Fruit fly (Drosophila melanogaster) whole organism, embryonic: Measurements from ENCODE around the gene CG4783.
A peak's percentile ranks its signal among the peaks of the same experiment; 100 is the strongest.

Source experiments
- Awh ChIP-seq: fragments of 200-800 bp; sonication (Bioruptor generic); IDR thresholded peaks from 2 replicates; pipeline ENCODE4, ENCODE4 v1.3.6; 2022; ENCODE audit warnings: missing biosample characterization, missing genetic modification characterization
- B-H2 ChIP-seq: fragments of 200-800 bp; sonication (Bioruptor generic); optimal IDR thresholded peaks from 2 replicates; lab custom pipeline; 2018; ENCODE audit warnings: missing biosample characterization, mild to moderate bottlenecking, missing genetic modification characterization
- CG10543 ChIP-seq: fragments of 200-800 bp; sonication (Bioruptor generic); optimal IDR thresholded peaks from 3 replicates; lab custom pipeline; 2017; ENCODE audit warnings: missing biosample characterization, mild to moderate bottlenecking, missing genetic modification characterization, moderate library complexity
- CG11696 ChIP-seq: fragments of 200-800 bp; sonication (Bioruptor generic); IDR thresholded peaks from 2 replicates; pipeline ENCODE4 v1.3.6; 2022; ENCODE audit warnings: missing biosample characterization, missing genetic modification characterization
- CG12744 ChIP-seq: fragments of 200-800 bp; sonication (Bioruptor generic); optimal IDR thresholded peaks from 2 replicates; lab custom pipeline; 2016; ENCODE audit warnings: missing biosample characterization, missing genetic modification characterization
- CG14014 ChIP-seq: fragments of 200-800 bp; sonication (Bioruptor generic); IDR thresholded peaks from 2 replicates; pipeline ENCODE4 v1.3.6; 2022; ENCODE audit warnings: missing biosample characterization, missing genetic modification characterization
- CG15514 ChIP-seq: fragments of 200-800 bp; sonication (Bioruptor generic); optimal IDR thresholded peaks from 3 replicates; lab custom pipeline; 2017; ENCODE audit warnings: missing biosample characterization, missing genetic modification characterization, mild to moderate bottlenecking, moderate library complexity, missing genetic modification reagents
- CG17568 ChIP-seq: fragments of 200-800 bp; sonication (Bioruptor generic); optimal IDR thresholded peaks from 2 replicates; lab custom pipeline; 2018; ENCODE audit warnings: missing biosample characterization, mild to moderate bottlenecking, missing genetic modification characterization, moderate library complexity
- CG17829 ChIP-seq: fragments of 200-800 bp; optimal IDR thresholded peaks from 2 replicates; lab custom pipeline; 2019; ENCODE audit warnings: missing biosample characterization, mild to moderate bottlenecking, missing genetic modification characterization, moderate library complexity
- CG18599 ChIP-seq: fragments of 200-800 bp; sonication (Bioruptor generic); optimal IDR thresholded peaks from 3 replicates; lab custom pipeline; 2017; ENCODE audit warnings: missing biosample characterization, missing genetic modification characterization, mild to moderate bottlenecking, moderate library complexity, missing genetic modification reagents
- CG31441 ChIP-seq: fragments of 200-800 bp; sonication (Bioruptor generic); IDR thresholded peaks from 2 replicates; pipeline ENCODE4 v1.3.6; 2022; ENCODE audit warnings: missing biosample characterization, missing genetic modification characterization
- CG3281 ChIP-seq: fragments of 200-800 bp; sonication (Bioruptor generic); optimal IDR thresholded peaks from 3 replicates; lab custom pipeline; 2017; ENCODE audit warnings: missing biosample characterization, mild to moderate bottlenecking, missing genetic modification characterization
- CG34224 ChIP-seq: fragments of 200-800 bp; sonication (Bioruptor generic); IDR thresholded peaks from 3 replicates; pipeline ENCODE4 v1.3.6; 2022; ENCODE audit warnings: missing biosample characterization, missing genetic modification characterization; ENCODE audit not compliant: partially characterized antibody
- CG3995 ChIP-seq: fragments of 200-800 bp; sonication (Bioruptor generic); optimal IDR thresholded peaks from 3 replicates; lab custom pipeline; 2016; ENCODE audit warnings: missing biosample characterization, missing genetic modification characterization
- CG7928 ChIP-seq: fragments of 200-800 bp; sonication (Bioruptor generic); optimal IDR thresholded peaks from 2 replicates; lab custom pipeline; 2017; ENCODE audit warnings: missing biosample characterization, mild to moderate bottlenecking, missing genetic modification characterization
- CG8944 ChIP-seq: fragments of 200-800 bp; sonication (Bioruptor generic); optimal IDR thresholded peaks from 3 replicates; lab custom pipeline; 2016; ENCODE audit warnings: missing biosample characterization, missing genetic modification characterization
- Deaf1 ChIP-seq: fragments of 200-800 bp; optimal IDR thresholded peaks from 3 replicates; lab custom pipeline; 2019; ENCODE audit warnings: missing biosample characterization, mild to moderate bottlenecking, missing genetic modification characterization, moderate library complexity
- Fer2 ChIP-seq: fragments of 200-800 bp; sonication (Bioruptor generic); optimal IDR thresholded peaks from 2 replicates; lab custom pipeline; 2018; ENCODE audit warnings: missing biosample characterization, mild to moderate bottlenecking, missing genetic modification characterization, moderate library complexity
- HHEX ChIP-seq: fragments of 200-800 bp; sonication (Bioruptor generic); optimal IDR thresholded peaks from 3 replicates; lab custom pipeline; 2017; ENCODE audit warnings: missing biosample characterization, mild to moderate bottlenecking, missing genetic modification characterization, missing genetic modification reagents
- HLHmδ ChIP-seq: fragments of 200-800 bp; sonication (Bioruptor generic); optimal IDR thresholded peaks from 2 replicates; lab custom pipeline; 2018; ENCODE audit warnings: missing biosample characterization, mild to moderate bottlenecking, missing genetic modification characterization, moderate library complexity
- Hr51 ChIP-seq, 2 experiments: fragments of 200-800 bp; sonication (Bioruptor generic); optimal IDR thresholded peaks; 2 replicates in 1 of 2; 3 replicates in 1 of 2; lab custom pipeline; 2016 to 2018; ENCODE audit warnings: missing biosample characterization in 2 of 2, missing genetic modification characterization in 2 of 2, mild to moderate bottlenecking in 1 of 2, moderate library complexity in 1 of 2
- Hr78 ChIP-seq, 2 experiments: fragments of 200-800 bp in 1 of 2; fragments of >200 bp in 1 of 2; sonication (Bioruptor generic) in 1 of 2; optimal IDR thresholded peaks; 2 replicates each; lab custom pipeline; 2017 to 2019; ENCODE audit warnings: missing biosample characterization in 2 of 2, missing genetic modification characterization in 2 of 2, mild to moderate bottlenecking in 1 of 2, moderate library complexity in 1 of 2
- MBD-R2 ChIP-seq: fragments of 200-800 bp; sonication (Bioruptor generic); IDR thresholded peaks from 2 replicates; pipeline ENCODE4 v1.3.6; 2022; ENCODE audit warnings: missing biosample characterization, missing genetic modification characterization
- TFAM ChIP-seq: fragments of 200-800 bp; sonication (Bioruptor generic); optimal IDR thresholded peaks from 2 replicates; lab custom pipeline; 2017; ENCODE audit warnings: missing biosample characterization, missing genetic modification characterization, inconsistent platforms
- Trl ChIP-seq, 3 experiments: fragments of >200 bp in 2 of 3; fragments of 200-800 bp in 1 of 3; sonication (Bioruptor generic) in 1 of 3; optimal IDR thresholded peaks; 2 replicates in 1 of 3; 3 replicates in 2 of 3; lab custom pipeline; 2016 to 2017; ENCODE audit warnings: missing biosample characterization in 1 of 3, missing genetic modification characterization in 1 of 3
- amos ChIP-seq: fragments of 200-800 bp; sonication (Bioruptor generic); IDR thresholded peaks from 2 replicates; pipeline ENCODE4 v1.3.6; 2022; ENCODE audit warnings: missing biosample characterization, missing genetic modification characterization; ENCODE audit not compliant: partially characterized antibody
- bcd ChIP-seq: fragments of 200-800 bp; sonication (Bioruptor generic); optimal IDR thresholded peaks from 2 replicates; lab custom pipeline; 2017; ENCODE audit warnings: missing biosample characterization, mild to moderate bottlenecking, missing genetic modification characterization
- btn ChIP-seq: fragments of 200-800 bp; sonication (Bioruptor generic); optimal IDR thresholded peaks from 2 replicates; lab custom pipeline; 2016; ENCODE audit warnings: missing biosample characterization, missing genetic modification characterization
- caup ChIP-seq: fragments of 200-800 bp; sonication (Bioruptor generic); optimal IDR thresholded peaks from 3 replicates; lab custom pipeline; 2017; ENCODE audit warnings: missing biosample characterization, mild to moderate bottlenecking, missing genetic modification characterization, moderate library complexity; ENCODE audit not compliant: severe bottlenecking
- dmrt11E ChIP-seq: fragments of 200-800 bp; sonication (Bioruptor generic); optimal IDR thresholded peaks from 3 replicates; lab custom pipeline; 2018; ENCODE audit warnings: missing biosample characterization, mild to moderate bottlenecking, missing genetic modification characterization, moderate library complexity
- ftz-f1 ChIP-seq: fragments of 200-800 bp; sonication (Bioruptor generic); optimal IDR thresholded peaks from 2 replicates; lab custom pipeline; 2016; ENCODE audit warnings: missing biosample characterization, missing genetic modification characterization
- hkb ChIP-seq, 2 experiments: fragments of 200-800 bp in 1 of 2; fragments of >200 bp in 1 of 2; sonication (Bioruptor generic) in 1 of 2; IDR thresholded peaks in 1 of 2; optimal IDR thresholded peaks in 1 of 2; 2 replicates each; pipeline versions ENCODE4 v1.3.6 to Lab custom; 2017 to 2022; ENCODE audit warnings: missing biosample characterization in 1 of 2, missing genetic modification characterization in 1 of 2
- ind ChIP-seq: fragments of 200-800 bp; sonication (Bioruptor generic); optimal IDR thresholded peaks from 3 replicates; lab custom pipeline; 2016; ENCODE audit warnings: missing biosample characterization, missing genetic modification characterization
- knrl ChIP-seq: fragments of 200-800 bp; sonication (Bioruptor generic); IDR thresholded peaks from 3 replicates; pipeline ENCODE4 v1.3.6; 2022; ENCODE audit warnings: missing biosample characterization, missing genetic modification characterization; ENCODE audit not compliant: partially characterized antibody
- lab ChIP-seq: fragments of 200-800 bp; sonication (Bioruptor generic); optimal IDR thresholded peaks from 3 replicates; lab custom pipeline; 2017; ENCODE audit warnings: missing biosample characterization, missing genetic modification characterization, mild to moderate bottlenecking, moderate library complexity, missing genetic modification reagents
- lmd ChIP-seq: fragments of 200-800 bp; sonication (Bioruptor generic); IDR thresholded peaks from 2 replicates; pipeline ENCODE4 v1.3.6; 2022; ENCODE audit warnings: missing biosample characterization, missing genetic modification characterization
- maf-S ChIP-seq: fragments of 200-800 bp; sonication (Bioruptor generic); optimal IDR thresholded peaks from 2 replicates; lab custom pipeline; 2016; ENCODE audit warnings: missing biosample characterization, missing genetic modification characterization
- pfk ChIP-seq: fragments of 200-800 bp; sonication (Bioruptor generic); optimal IDR thresholded peaks from 2 replicates; lab custom pipeline; 2018; ENCODE audit warnings: missing biosample characterization, mild to moderate bottlenecking, missing genetic modification characterization, moderate library complexity
- prd ChIP-seq, 3 experiments: fragments of >200 bp in 2 of 3; fragments of 200-800 bp in 1 of 3; sonication (Bioruptor generic) in 1 of 3; optimal IDR thresholded peaks in 2 of 3; IDR thresholded peaks in 1 of 3; 2 replicates in 2 of 3; 3 replicates in 1 of 3; pipeline versions ENCODE4 v1.3.6 to Lab custom; 2017 to 2022; ENCODE audit warnings: missing biosample characterization in 1 of 3, missing genetic modification characterization in 1 of 3
- schlank ChIP-seq: fragments of 200-800 bp; sonication (Bioruptor generic); optimal IDR thresholded peaks from 2 replicates; lab custom pipeline; 2018; ENCODE audit warnings: missing biosample characterization, mild to moderate bottlenecking, missing genetic modification characterization
- sens ChIP-seq: fragments of 200-800 bp; sonication (Bioruptor generic); peaks from one replicate; lab custom pipeline; 2016; ENCODE audit warnings: missing biosample characterization, missing genetic modification characterization
- seq ChIP-seq: fragments of 200-800 bp; sonication (Bioruptor generic); IDR thresholded peaks from 2 replicates; pipeline ENCODE4 v1.3.6; 2022; ENCODE audit warnings: missing biosample characterization, missing genetic modification characterization
- sug ChIP-seq: fragments of 200-800 bp; optimal IDR thresholded peaks from 2 replicates; lab custom pipeline; 2019; ENCODE audit warnings: missing biosample characterization, mild to moderate bottlenecking, missing genetic modification characterization, moderate library complexity
- tx ChIP-seq: fragments of 200-800 bp; sonication (Bioruptor generic); optimal IDR thresholded peaks from 2 replicates; lab custom pipeline; 2016; ENCODE audit warnings: missing biosample characterization, missing genetic modification characterization

The CG4783 gene

DNA sequence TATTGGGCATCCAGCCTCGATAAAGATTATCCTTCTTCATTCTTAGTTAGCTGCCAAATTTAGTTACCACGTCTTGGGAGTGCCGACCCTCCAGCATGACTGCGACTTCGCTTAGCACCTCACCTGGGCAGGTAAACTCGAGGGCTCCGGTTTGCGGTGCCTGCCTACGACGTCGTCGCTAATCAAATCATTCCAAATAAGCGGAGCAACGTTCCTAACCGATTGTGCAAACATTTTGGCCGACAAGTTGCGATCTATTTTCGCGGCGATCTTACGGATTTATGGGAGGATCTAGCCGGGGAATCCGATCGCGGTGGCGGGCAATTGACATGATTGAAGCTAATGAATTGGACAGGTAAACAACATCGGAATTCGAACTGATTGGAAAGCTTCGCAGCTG, 30.5 kb upstream of the CG4783 start, which contains the start of gene CG4465 (continued):
- TF ChIP-seq ind (GFP tag; lab: Kevin White, UChicago) = no peak
- no peak for TF ChIP-seq dmrt11E
- TF ChIP-seq CG12744 (GFP tag; lab: Kevin White, UChicago) = no peak

DNA sequence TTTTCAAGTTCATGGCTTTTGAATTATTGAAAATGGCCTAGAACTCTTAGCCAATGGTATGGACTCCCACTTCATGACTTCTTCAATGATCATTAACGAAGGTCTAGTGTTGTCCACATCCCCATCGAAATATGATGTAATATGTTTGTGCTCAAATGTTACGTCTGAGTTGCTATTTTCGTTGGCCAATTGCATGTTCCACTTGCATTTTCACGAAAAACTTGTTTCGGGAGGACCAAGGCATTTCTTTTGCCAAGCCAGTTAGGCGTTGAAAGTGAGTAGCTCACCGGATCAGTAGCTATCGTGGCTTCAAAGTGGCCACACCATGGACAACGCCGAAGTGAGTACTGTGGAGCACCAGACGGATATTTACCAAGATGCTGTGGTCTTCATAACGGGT, 30.0 kb upstream of the CG4783 start, which contains the start of gene CG4770:
CG4770 (plus strand) TSS at position 301 of the 400 bp plus-strand sequence.
- TF ChIP-seq btn (GFP tag; lab: Kevin White, UChicago) (no peak), schlank (tag; lab: Kevin White, UChicago) (no peak), hkb (optimal IDR thresholded peaks at IDR 0.05; lab: Kevin White, UChicago) (no peak), hkb (GFP tag; IDR thresholded peaks at IDR 0.05; lab: Robert Waterston, UW) (no peak), bcd (GFP tag; lab: Kevin White, UChicago) (no peak), CG17568 (GFP tag; lab: Kevin White, UChicago) (no peak), CG31441 (GFP tag; lab: Robert Waterston, UW) (no peak), knrl (GFP tag; lab: Robert Waterston, UW) (no peak), CG7928 (no peak), amos (GFP tag; lab: Robert Waterston, UW) (no peak), Awh (GFP tag; lab: Robert Waterston, UW) (no peak)
- TF ChIP-seq, all 482 proteins: peak for 0

DNA sequence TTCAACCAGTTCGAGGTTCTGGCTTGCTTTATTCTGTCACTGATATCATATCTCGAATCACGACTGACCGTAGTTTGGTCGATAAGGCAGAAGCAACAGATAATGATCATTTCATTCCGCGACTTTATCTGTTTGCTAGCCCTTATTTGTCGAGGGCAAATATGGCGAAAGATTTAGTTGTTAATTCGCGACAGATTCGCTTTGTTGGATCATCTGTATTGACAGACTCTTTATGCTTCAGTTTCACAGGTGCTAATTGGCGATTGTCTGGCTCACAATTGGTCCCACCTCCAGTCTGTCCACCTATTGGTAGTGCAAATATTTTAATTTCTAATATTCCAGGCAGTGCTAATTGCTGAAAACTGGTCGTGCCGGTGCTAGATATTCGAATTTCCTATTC, 23.9 kb upstream of the CG4783 start:
- no peak for TF ChIP-seq TFAM (GFP tag; lab: Kevin White, UChicago)
- no peak for TF ChIP-seq Hr51 (GFP tag; optimal IDR thresholded peaks at IDR 0.05; lab: Kevin White, UChicago)
- no peak for TF ChIP-seq Trl (optimal IDR thresholded peaks at IDR 0.05; lab: Kevin White, UChicago)
- TF ChIP-seq Trl (GFP tag; optimal IDR thresholded peaks at IDR 0.05; lab: Kevin White, UChicago) = peak; percentile 5
- TF ChIP-seq lmd = no peak
- no peak for TF ChIP-seq pfk (GFP tag; lab: Kevin White, UChicago)
- TF ChIP-seq Fer2 (tag; lab: Kevin White, UChicago) = peak; percentile 1
- no peak for TF ChIP-seq Deaf1 (tag; lab: Kevin White, UChicago)
- TF ChIP-seq MBD-R2 (GFP tag; lab: Robert Waterston, UW) = no peak
- TF ChIP-seq CG14014 (GFP tag; lab: Robert Waterston, UW) = peak; percentile 43; the same call in 1 of the 2 replicates
- no peak for TF ChIP-seq CG34224 (GFP tag; lab: Robert Waterston, UW)
- peak; percentile 56 for TF ChIP-seq sens (GFP tag; lab: Kevin White, UChicago)
- TF ChIP-seq B-H2 = peak; percentile 11
- TF ChIP-seq HLHmδ (GFP tag; lab: Kevin White, UChicago) = no peak
- peak; percentile 24 for TF ChIP-seq schlank (tag; lab: Kevin White, UChicago)
- no peak for TF ChIP-seq ftz-f1 (GFP tag; lab: Kevin White, UChicago)
- TF ChIP-seq caup = peak; percentile 56
- no peak for TF ChIP-seq CG3281 (GFP tag; lab: Kevin White, UChicago)
- no peak for TF ChIP-seq CG8944
- TF ChIP-seq CG17829 (tag; lab: Kevin White, UChicago) = no peak
- peak; percentile 33 for TF ChIP-seq HHEX
- no peak for TF ChIP-seq maf-S
- TF ChIP-seq prd (optimal IDR thresholded peaks at IDR 0.05; lab: Kevin White, UChicago) = no peak
- no peak for TF ChIP-seq prd (GFP tag; IDR thresholded peaks at IDR 0.05; lab: Robert Waterston, UW)
- TF ChIP-seq CG18599 (GFP tag; lab: Kevin White, UChicago) = peak; percentile 50
- no peak for TF ChIP-seq btn (GFP tag; lab: Kevin White, UChicago)
- no peak for TF ChIP-seq tx (GFP tag; lab: Kevin White, UChicago)
- TF ChIP-seq lab (GFP tag; lab: Kevin White, UChicago) = no peak
- 0 out of 2 replicates have a peak, but pooled peaks have one; percentile 32 for TF ChIP-seq seq
- peak; percentile 45 for TF ChIP-seq CG15514 (GFP tag; lab: Kevin White, UChicago)
- peak; percentile 2 for TF ChIP-seq CG3995 (GFP tag; lab: Kevin White, UChicago)
- TF ChIP-seq sug (tag; lab: Kevin White, UChicago) = no peak
- TF ChIP-seq CG11696 (GFP tag; lab: Robert Waterston, UW) = no peak
- TF ChIP-seq Hr78 (GFP tag; optimal IDR thresholded peaks at IDR 0.05; lab: Kevin White, UChicago) = no peak
- TF ChIP-seq CG10543 (GFP tag; lab: Kevin White, UChicago) = peak; percentile 49
